Worm (Caenorhabditis elegans) whole organism, L3 larva: ENCODE results near the gene ZK945.8.

Experiments used
- R02D3.7 ChIP-seq: fragments of 150-350 bp; optimal IDR thresholded peaks from 2 replicates; lab custom pipeline; 2014; ENCODE audit warnings: missing biosample characterization, missing genetic modification characterization
- ZK546.5 ChIP-seq: sonication (generic microtip); optimal IDR thresholded peaks from 2 replicates; lab custom pipeline; 2017; ENCODE audit warnings: missing biosample characterization, missing genetic modification characterization
- aly-2 ChIP-seq: fragments of 150-350 bp; optimal IDR thresholded peaks from 2 replicates; lab custom pipeline; 2014; ENCODE audit warnings: missing biosample characterization, missing genetic modification characterization
- ama-1 ChIP-seq: fragments of 150-350 bp; optimal IDR thresholded peaks from 2 replicates; lab custom pipeline; 2018
- ceh-16 ChIP-seq: sonication (generic microtip); optimal IDR thresholded peaks from 2 replicates; lab custom pipeline; 2017; ENCODE audit warnings: missing biosample characterization, missing genetic modification characterization
- ceh-28 ChIP-seq: fragments of 150-350 bp; optimal IDR thresholded peaks from 2 replicates; lab custom pipeline; 2014; ENCODE audit warnings: missing biosample characterization, missing genetic modification reagents, missing genetic modification characterization
- ceh-82 ChIP-seq: fragments of 150-350 bp; optimal IDR thresholded peaks from 2 replicates; lab custom pipeline; 2014; ENCODE audit warnings: missing biosample characterization, missing genetic modification characterization
- ceh-9 ChIP-seq: sonication (generic microtip); optimal IDR thresholded peaks from 2 replicates; lab custom pipeline; 2018; ENCODE audit warnings: missing biosample characterization, missing genetic modification characterization
- egl-27 ChIP-seq: sonication (generic microtip); optimal IDR thresholded peaks from 4 replicates; lab custom pipeline; 2017; ENCODE audit warnings: missing biosample characterization, missing genetic modification reagents, missing genetic modification characterization
- egl-5 ChIP-seq: fragments of 150-350 bp; optimal IDR thresholded peaks from 2 replicates; lab custom pipeline; 2017; ENCODE audit warnings: missing biosample characterization, missing genetic modification reagents, missing genetic modification characterization, inconsistent platforms
- elt-1 ChIP-seq: fragments of 150-350 bp; optimal IDR thresholded peaks from 2 replicates; lab custom pipeline; 2014; ENCODE audit warnings: missing biosample characterization, missing genetic modification characterization
- elt-2 ChIP-seq: sonication (generic microtip); optimal IDR thresholded peaks from 2 replicates; lab custom pipeline; 2016; ENCODE audit warnings: missing genetic modification reagents, mild to moderate bottlenecking, missing genetic modification characterization, missing compliant biosample characterization
- elt-3 ChIP-seq, 3 experiments: fragments of 150-350 bp in 1 of 3; sonication (generic microtip) in 2 of 3; optimal IDR thresholded peaks; 2 replicates in 2 of 3; 4 replicates in 1 of 3; lab custom pipeline; 2014 to 2017; ENCODE audit warnings: missing biosample characterization in 3 of 3, missing genetic modification characterization in 3 of 3
- fos-1 ChIP-seq: fragments of 150-350 bp; optimal IDR thresholded peaks from 2 replicates; lab custom pipeline; 2014; ENCODE audit warnings: missing biosample characterization, missing genetic modification characterization
- lin-15B ChIP-seq: fragments of 150-350 bp; optimal IDR thresholded peaks from 2 replicates; lab custom pipeline; 2014; ENCODE audit warnings: missing biosample characterization, missing genetic modification characterization
- lin-39 ChIP-seq: fragments of 150-350 bp; optimal IDR thresholded peaks from 2 replicates; lab custom pipeline; 2018; ENCODE audit warnings: missing biosample characterization, missing genetic modification reagents, missing genetic modification characterization
- lsy-12 ChIP-seq: sonication (generic microtip); optimal IDR thresholded peaks from 2 replicates; lab custom pipeline; 2016; ENCODE audit warnings: mild to moderate bottlenecking, missing genetic modification characterization, missing compliant biosample characterization
- mdl-1 ChIP-seq: fragments of 150-350 bp; optimal IDR thresholded peaks from 2 replicates; lab custom pipeline; 2014; ENCODE audit warnings: missing biosample characterization, missing genetic modification characterization
- nfya-1 ChIP-seq: sonication (generic microtip); optimal IDR thresholded peaks from 2 replicates; lab custom pipeline; 2017; ENCODE audit warnings: missing genetic modification characterization, mild to moderate bottlenecking, missing compliant biosample characterization, antibody characterized with exemption, moderate library complexity; ENCODE audit not compliant: insufficient read depth
- nhr-11 ChIP-seq: fragments of 150-350 bp; optimal IDR thresholded peaks from 2 replicates; lab custom pipeline; 2014; ENCODE audit warnings: missing biosample characterization, missing genetic modification characterization
- nhr-12 ChIP-seq: fragments of 150-350 bp; optimal IDR thresholded peaks from 2 replicates; lab custom pipeline; 2014; ENCODE audit warnings: missing biosample characterization, missing genetic modification characterization
- nhr-23 ChIP-seq: fragments of 150-350 bp; optimal IDR thresholded peaks from 2 replicates; lab custom pipeline; 2014; ENCODE audit warnings: missing biosample characterization, missing genetic modification reagents, missing genetic modification characterization
- nhr-25 ChIP-seq: sonication (generic microtip); optimal IDR thresholded peaks from 2 replicates; lab custom pipeline; 2017; ENCODE audit warnings: missing biosample characterization, missing genetic modification characterization
- nhr-28 ChIP-seq: fragments of 150-350 bp; optimal IDR thresholded peaks from 2 replicates; lab custom pipeline; 2014; ENCODE audit warnings: missing biosample characterization, missing genetic modification characterization
- nhr-43 ChIP-seq: sonication (generic microtip); optimal IDR thresholded peaks from 2 replicates; lab custom pipeline; 2016; ENCODE audit warnings: mild to moderate bottlenecking, missing genetic modification characterization, missing compliant biosample characterization; ENCODE audit not compliant: poor library complexity, severe bottlenecking
- nhr-67 ChIP-seq: fragments of 150-350 bp; optimal IDR thresholded peaks from 2 replicates; lab custom pipeline; 2014; ENCODE audit warnings: missing biosample characterization, missing genetic modification characterization
- pha-4 ChIP-seq: fragments of 150-350 bp; optimal IDR thresholded peaks from 2 replicates; lab custom pipeline; 2014; ENCODE audit warnings: missing biosample characterization, missing genetic modification reagents, missing genetic modification characterization
- sea-2 ChIP-seq: fragments of 150-350 bp; sonication (generic microtip); optimal IDR thresholded peaks from 4 replicates; lab custom pipeline; 2014; ENCODE audit warnings: missing biosample characterization, missing genetic modification reagents, missing genetic modification characterization
- snpc-4 ChIP-seq: fragments of 150-350 bp; optimal IDR thresholded peaks from 2 replicates; lab custom pipeline; 2014; ENCODE audit warnings: missing biosample characterization, missing genetic modification characterization
- tbx-2 ChIP-seq: sonication (generic microtip); optimal IDR thresholded peaks from 2 replicates; lab custom pipeline; 2016; ENCODE audit warnings: mild to moderate bottlenecking, missing genetic modification characterization, missing compliant biosample characterization
- unc-39 ChIP-seq: sonication (generic microtip); optimal IDR thresholded peaks from 4 replicates; lab custom pipeline; 2017; ENCODE audit warnings: missing biosample characterization, missing genetic modification characterization
- unc-62 ChIP-seq: fragments of 150-350 bp; sonication (generic microtip); optimal IDR thresholded peaks from 4 replicates; lab custom pipeline; 2014; ENCODE audit warnings: missing biosample characterization, missing genetic modification reagents, missing genetic modification characterization
- zag-1 ChIP-seq: fragments of 150-350 bp; optimal IDR thresholded peaks from 2 replicates; lab custom pipeline; 2014; ENCODE audit warnings: missing biosample characterization, missing genetic modification characterization
- ztf-11 ChIP-seq: fragments of 150-350 bp; optimal IDR thresholded peaks from 2 replicates; lab custom pipeline; 2014; ENCODE audit warnings: missing biosample characterization, missing genetic modification characterization
- ztf-4 ChIP-seq: fragments of 150-350 bp; optimal IDR thresholded peaks from 2 replicates; lab custom pipeline; 2014; ENCODE audit warnings: missing biosample characterization, missing genetic modification characterization

The ZK945.8 gene

ce11 chrII:10108377-10108776 is at the start of gene ZK945.8, which contains the start of gene ZK945.7:
Gene ZK945.8 (plus strand): TSS chrII:10108651.
Gene ZK945.7 (minus strand): TSS chrII:10108477.
- TF ChIP-seq ZK546.5 (tag; lab: Kevin White, UChicago): no peak
- TF ChIP-seq lin-15B (tag; lab: Kevin White, UChicago): no peak
- no peak for TF ChIP-seq unc-39 (tag; lab: Kevin White, UChicago)
- TF ChIP-seq lsy-12 (tag; lab: Kevin White, UChicago): no peak
- TF ChIP-seq mdl-1 (tag; lab: Kevin White, UChicago): no peak
- no peak for TF ChIP-seq egl-27 (tag; lab: Kevin White, UChicago)
- no peak for TF ChIP-seq unc-62
- TF ChIP-seq elt-2: no peak
- no peak for TF ChIP-seq ceh-82
- no peak for TF ChIP-seq aly-2
- TF ChIP-seq egl-5 (tag; lab: Kevin White, UChicago): no peak
- TF ChIP-seq fos-1: no peak
- TF ChIP-seq nhr-12: no peak
- no peak for TF ChIP-seq nhr-67 (tag; lab: Kevin White, UChicago)
- no peak for TF ChIP-seq nfya-1 (tag; lab: Kevin White, UChicago)
- no peak for TF ChIP-seq sea-2
- TF ChIP-seq lin-39 (tag; lab: Kevin White, UChicago): no peak
- no peak for TF ChIP-seq ztf-11 (tag; lab: Kevin White, UChicago)
- TF ChIP-seq zag-1: no peak
- no peak for TF ChIP-seq nhr-23
- TF ChIP-seq, all 47 proteins: peak for 0

ce11 chrII:10060508-10060907 is 47.9 kb upstream of the ZK945.8 start, which contains the start of gene stg-1:
Gene stg-1 (minus strand): TSS chrII:10060660.
- TF ChIP-seq nhr-11 (tag; lab: Kevin White, UChicago) (no peak), snpc-4 (tag; lab: Kevin White, UChicago) (no peak), elt-2 (no peak), nhr-25 (tag; lab: Kevin White, UChicago) (no peak), elt-3 (tag; optimal IDR thresholded peaks at IDR 0.05; lab: Kevin White, UChicago) (no peak), nhr-43 (no peak), mdl-1 (tag; lab: Kevin White, UChicago) (no peak), sea-2 (no peak)

ce11 chrII:10065472-10065871 is 43.0 kb upstream of the ZK945.8 start:
- TF ChIP-seq pha-4 (tag; lab: Kevin White, UChicago): no peak
- TF ChIP-seq ama-1 (lab: Kevin White, UChicago): no peak
- TF ChIP-seq ceh-9 (tag; lab: Kevin White, UChicago): no peak
- TF ChIP-seq tbx-2 (tag; lab: Kevin White, UChicago): no peak
- no peak for TF ChIP-seq ceh-28
- no peak for TF ChIP-seq elt-1
- TF ChIP-seq ceh-16 (tag; lab: Kevin White, UChicago): no peak
- no peak for TF ChIP-seq ztf-4 (tag; lab: Kevin White, UChicago)
- TF ChIP-seq nhr-67 (tag; lab: Kevin White, UChicago): no peak
- TF ChIP-seq egl-27 (tag; lab: Kevin White, UChicago): no peak
- TF ChIP-seq lin-39 (tag; lab: Kevin White, UChicago): no peak
- no peak for TF ChIP-seq snpc-4 (tag; lab: Kevin White, UChicago)
- TF ChIP-seq nhr-23: no peak

- TF ChIP-seq nhr-43: no peak
- TF ChIP-seq elt-3 (tag; optimal IDR thresholded peaks at IDR 0.05; lab: Kevin White, UChicago): no peak
- TF ChIP-seq R02D3.7 (tag; lab: Kevin White, UChicago): no peak
- TF ChIP-seq unc-39 (tag; lab: Kevin White, UChicago): no peak
- TF ChIP-seq, all 47 proteins: peak for 0
Observed at ce11 chrII:10067817-10068216, 40.6 kb upstream of the ZK945.8 start, which contains the start of gene die-1. Gene die-1 (minus strand): TSS chrII:10067917.

- TF ChIP-seq elt-3 (tag; optimal IDR thresholded peaks at IDR 0.05; lab: Kevin White, UChicago): peak in 2 of 3 experiments; percentile 71 to 92
- TF ChIP-seq elt-2: no peak
- TF ChIP-seq nhr-67 (tag; lab: Kevin White, UChicago): no peak
- no peak for TF ChIP-seq nhr-28
- no peak for TF ChIP-seq ztf-4 (tag; lab: Kevin White, UChicago)
Observed at ce11 chrII:10073986-10074385, 34.5 kb upstream of the ZK945.8 start.
